Worm (Caenorhabditis elegans) whole organism, mixed stage, embryonic: ENCODE data around the gene B0244.7.

ENCODE experiments used
- M03D4.4 ChIP-seq: sonication (generic microtip); optimal IDR thresholded peaks from 2 replicates; lab custom pipeline; 2017; ENCODE audit warnings: mild to moderate bottlenecking, missing genetic modification characterization, missing compliant biosample characterization
- bed-3 ChIP-seq: fragments of 200-800 bp; sonication (Bioruptor generic); optimal IDR thresholded peaks from 3 replicates; lab custom pipeline; 2018; ENCODE audit warnings: mild to moderate bottlenecking, missing genetic modification characterization, moderate library complexity, missing compliant biosample characterization
- blmp-1 ChIP-seq: fragments of 150-350 bp; optimal IDR thresholded peaks from 2 replicates; lab custom pipeline; 2014; ENCODE audit warnings: missing biosample characterization, missing genetic modification characterization
- ceh-39 ChIP-seq: fragments of 150-350 bp; optimal IDR thresholded peaks from 2 replicates; lab custom pipeline; 2014; ENCODE audit warnings: missing biosample characterization, missing genetic modification characterization
- ceh-43 ChIP-seq: fragments of 200-800 bp; sonication (Bioruptor generic); optimal IDR thresholded peaks from 2 replicates; lab custom pipeline; 2018; ENCODE audit warnings: mild to moderate bottlenecking, missing genetic modification characterization, moderate library complexity, missing compliant biosample characterization
- ceh-83 ChIP-seq: fragments of 200-800 bp; sonication (Bioruptor generic); optimal IDR thresholded peaks from 2 replicates; lab custom pipeline; 2018; ENCODE audit warnings: mild to moderate bottlenecking, missing genetic modification characterization, missing compliant biosample characterization
- ces-1 ChIP-seq: fragments of 150-350 bp; optimal IDR thresholded peaks from 2 replicates; lab custom pipeline; 2014; ENCODE audit warnings: missing biosample characterization, missing genetic modification reagents, missing genetic modification characterization
- cnd-1 ChIP-seq: fragments of 200-800 bp; sonication (Bioruptor generic); optimal IDR thresholded peaks from 2 replicates; lab custom pipeline; 2018; ENCODE audit warnings: mild to moderate bottlenecking, missing genetic modification characterization, missing compliant biosample characterization
- drap-1 ChIP-seq: fragments of 200-800 bp; sonication (Bioruptor generic); optimal IDR thresholded peaks from 3 replicates; lab custom pipeline; 2018; ENCODE audit warnings: mild to moderate bottlenecking, missing genetic modification characterization, missing compliant biosample characterization
- elt-1 ChIP-seq: sonication (generic microtip); optimal IDR thresholded peaks from 2 replicates; lab custom pipeline; 2017; ENCODE audit warnings: missing genetic modification characterization, mild to moderate bottlenecking, missing compliant biosample characterization, antibody characterized with exemption, moderate library complexity, borderline replicate concordance; ENCODE audit not compliant: insufficient read depth
- flh-1 ChIP-seq: fragments of 200-800 bp; sonication (Bioruptor generic); optimal IDR thresholded peaks from 2 replicates; lab custom pipeline; 2018; ENCODE audit warnings: mild to moderate bottlenecking, missing genetic modification characterization, moderate library complexity, missing compliant biosample characterization
- ham-2 ChIP-seq: fragments of 200-800 bp; sonication (Bioruptor generic); optimal IDR thresholded peaks from 2 replicates; lab custom pipeline; 2018; ENCODE audit warnings: mild to moderate bottlenecking, missing genetic modification characterization, missing compliant biosample characterization
- hlh-1 ChIP-seq: fragments of 150-350 bp; optimal IDR thresholded peaks from 2 replicates; lab custom pipeline; 2014; ENCODE audit warnings: missing biosample characterization, missing genetic modification reagents, missing genetic modification characterization
- lin-13 ChIP-seq: fragments of 150-350 bp; optimal IDR thresholded peaks from 2 replicates; lab custom pipeline; 2014; ENCODE audit warnings: missing biosample characterization, missing genetic modification characterization
- lin-32 ChIP-seq: fragments of 200-800 bp; sonication (Bioruptor generic); optimal IDR thresholded peaks from 2 replicates; lab custom pipeline; 2018; ENCODE audit warnings: mild to moderate bottlenecking, missing genetic modification characterization, missing compliant biosample characterization
- lsy-2 ChIP-seq: fragments of 150-350 bp; optimal IDR thresholded peaks from 2 replicates; lab custom pipeline; 2014; ENCODE audit warnings: missing biosample characterization, missing genetic modification characterization
- mep-1 ChIP-seq: fragments of 150-350 bp; optimal IDR thresholded peaks from 2 replicates; lab custom pipeline; 2017; ENCODE audit warnings: missing biosample characterization, missing genetic modification reagents, missing genetic modification characterization, inconsistent platforms
- mls-2 ChIP-seq: sonication (generic microtip); optimal IDR thresholded peaks from 2 replicates; lab custom pipeline; 2016; ENCODE audit warnings: mild to moderate bottlenecking, missing genetic modification characterization, moderate library complexity, missing compliant biosample characterization
- nhr-12 ChIP-seq: fragments of 150-350 bp; optimal IDR thresholded peaks from 2 replicates; lab custom pipeline; 2014; ENCODE audit warnings: missing biosample characterization, missing genetic modification characterization
- nhr-2 ChIP-seq: fragments of 150-350 bp; optimal IDR thresholded peaks from 2 replicates; lab custom pipeline; 2014; ENCODE audit warnings: missing biosample characterization, missing genetic modification characterization
- nhr-237 ChIP-seq: fragments of 150-350 bp; optimal IDR thresholded peaks from 2 replicates; lab custom pipeline; 2014; ENCODE audit warnings: missing biosample characterization, missing genetic modification characterization
- nhr-28 ChIP-seq: fragments of 150-350 bp; optimal IDR thresholded peaks from 2 replicates; lab custom pipeline; 2014; ENCODE audit warnings: missing biosample characterization, missing genetic modification characterization
- nhr-76 ChIP-seq: sonication (generic microtip); optimal IDR thresholded peaks from 2 replicates; lab custom pipeline; 2017; ENCODE audit warnings: missing biosample characterization, missing genetic modification characterization
- pha-4 ChIP-seq: fragments of 150-350 bp; optimal IDR thresholded peaks from 2 replicates; lab custom pipeline; 2018; ENCODE audit warnings: missing biosample characterization, missing genetic modification reagents, missing genetic modification characterization
- sem-2 ChIP-seq: fragments of 200-800 bp; sonication (Bioruptor generic); optimal IDR thresholded peaks from 2 replicates; lab custom pipeline; 2018; ENCODE audit warnings: mild to moderate bottlenecking, missing genetic modification characterization, missing compliant biosample characterization
- snpc-4 ChIP-seq: fragments of 150-350 bp; optimal IDR thresholded peaks from 2 replicates; lab custom pipeline; 2014; ENCODE audit warnings: missing biosample characterization, missing genetic modification characterization
- sptf-1 ChIP-seq: sonication (generic microtip); optimal IDR thresholded peaks from 2 replicates; lab custom pipeline; 2017; ENCODE audit warnings: mild to moderate bottlenecking, missing genetic modification characterization, moderate library complexity, missing compliant biosample characterization
- unc-39 ChIP-seq: fragments of 150-350 bp; optimal IDR thresholded peaks from 2 replicates; lab custom pipeline; 2014; ENCODE audit warnings: missing biosample characterization, missing genetic modification characterization
- zip-8 ChIP-seq: fragments of 150-350 bp; optimal IDR thresholded peaks from 2 replicates; lab custom pipeline; 2014; ENCODE audit warnings: missing biosample characterization, missing genetic modification characterization
- ztf-11 ChIP-seq: fragments of 150-350 bp; optimal IDR thresholded peaks from 2 replicates; lab custom pipeline; 2014; ENCODE audit warnings: missing biosample characterization, missing genetic modification characterization

Gene B0244.7

ce11 chrIII:5734328-5734727, 3.0 kb downstream of the B0244.7 start:
- TF ChIP-seq nhr-12: no peak
- TF ChIP-seq nhr-2 (tag; lab: Kevin White, UChicago): no peak
- no peak for TF ChIP-seq drap-1 (GFP tag; lab: Kevin White, UChicago)
- TF ChIP-seq nhr-237: no peak
- no peak for TF ChIP-seq cnd-1 (tag; lab: Kevin White, UChicago)
- no peak for TF ChIP-seq mep-1
- TF ChIP-seq flh-1: no peak
- no peak for TF ChIP-seq nhr-28
- no peak for TF ChIP-seq zip-8
- TF ChIP-seq lin-32 (GFP tag; lab: Kevin White, UChicago): no peak
- TF ChIP-seq lin-13 (tag; lab: Kevin White, UChicago): no peak
- no peak for TF ChIP-seq blmp-1 (tag; lab: Kevin White, UChicago)
- TF ChIP-seq M03D4.4 (tag; lab: Kevin White, UChicago): no peak

ce11 chrIII:5734905-5735304, 3.6 kb downstream of the B0244.7 start, which contains the start of gene B0244.10:
TSS of gene B0244.10 (plus strand) at chrIII:5735158.
- TF ChIP-seq mls-2 (tag; lab: Kevin White, UChicago): no peak
- TF ChIP-seq ceh-43 (GFP tag; lab: Kevin White, UChicago): no peak
- TF ChIP-seq nhr-28: no peak
- no peak for TF ChIP-seq drap-1 (GFP tag; lab: Kevin White, UChicago)
- TF ChIP-seq lin-32 (GFP tag; lab: Kevin White, UChicago): no peak
- TF ChIP-seq nhr-2 (tag; lab: Kevin White, UChicago): no peak
- no peak for TF ChIP-seq pha-4 (tag; lab: Kevin White, UChicago)
- TF ChIP-seq unc-39 (tag; lab: Kevin White, UChicago): no peak
- TF ChIP-seq ztf-11 (tag; lab: Kevin White, UChicago): no peak
- TF ChIP-seq elt-1 (tag; lab: Kevin White, UChicago): no peak
- no peak for TF ChIP-seq blmp-1 (tag; lab: Kevin White, UChicago)
- no peak for TF ChIP-seq nhr-12
- no peak for TF ChIP-seq snpc-4 (tag; lab: Kevin White, UChicago)
- no peak for TF ChIP-seq nhr-76 (tag; lab: Kevin White, UChicago)
- no peak for TF ChIP-seq sptf-1 (tag; lab: Kevin White, UChicago)
- no peak for TF ChIP-seq zip-8
- no peak for TF ChIP-seq sem-2 (GFP tag; lab: Kevin White, UChicago)
- no peak for TF ChIP-seq M03D4.4 (tag; lab: Kevin White, UChicago)

- TF ChIP-seq lin-13 (tag; lab: Kevin White, UChicago) (no peak), blmp-1 (tag; lab: Kevin White, UChicago) (no peak), M03D4.4 (tag; lab: Kevin White, UChicago) (no peak), ham-2 (GFP tag; lab: Kevin White, UChicago) (no peak), lsy-2 (tag; lab: Kevin White, UChicago) (no peak), drap-1 (GFP tag; lab: Kevin White, UChicago) (no peak), nhr-76 (tag; lab: Kevin White, UChicago) (no peak), nhr-2 (tag; lab: Kevin White, UChicago) (no peak), ceh-43 (GFP tag; lab: Kevin White, UChicago) (no peak), pha-4 (tag; lab: Kevin White, UChicago) (no peak), nhr-237 (no peak), mls-2 (tag; lab: Kevin White, UChicago) (no peak), ces-1 (GFP tag; lab: Kevin White, UChicago) (no peak), mep-1 (no peak), unc-39 (tag; lab: Kevin White, UChicago) (no peak), snpc-4 (tag; lab: Kevin White, UChicago) (no peak), ceh-83 (GFP tag; lab: Kevin White, UChicago) (no peak), lin-32 (GFP tag; lab: Kevin White, UChicago) (no peak), nhr-12 (no peak), bed-3 (GFP tag; lab: Kevin White, UChicago) (no peak)
Observed at ce11 chrIII:5737708-5738107, 6.4 kb downstream of the B0244.7 start, which contains the start of gene B0244.6. TSS of gene B0244.6 (plus strand) at chrIII:5738008.

ce11 chrIII:5740666-5741065, 9.4 kb downstream of the B0244.7 start, which contains the start of gene B0244.16:
TSS of gene B0244.16 (plus strand) at chrIII:5740966.
- TF ChIP-seq lin-32 (GFP tag; lab: Kevin White, UChicago) (no peak), nhr-76 (tag; lab: Kevin White, UChicago) (no peak), lin-13 (tag; lab: Kevin White, UChicago) (no peak), hlh-1 (tag; lab: Kevin White, UChicago) (no peak), ceh-39 (tag; lab: Kevin White, UChicago) (no peak), nhr-12 (no peak), ham-2 (GFP tag; lab: Kevin White, UChicago) (no peak), elt-1 (tag; lab: Kevin White, UChicago) (no peak), blmp-1 (tag; lab: Kevin White, UChicago) (no peak), mep-1 (no peak)
